Fruit fly (Drosophila melanogaster) whole organism, prepupa: ENCODE data around the gene mTerf3.
A peak's percentile ranks its signal among the peaks of the same experiment; 100 is the strongest.
"Not testable (repeated sequence)": the region's sequence is repeated elsewhere in the genome, so short reads cannot be mapped to it uniquely, and the experiment has no call there.

ENCODE experiments used
- CG10669 ChIP-seq: fragments of 200-800 bp; sonication (Bioruptor generic); optimal IDR thresholded peaks from 3 replicates; lab custom pipeline; 2018; ENCODE audit warnings: missing biosample characterization, mild to moderate bottlenecking, missing genetic modification characterization, moderate library complexity
- CG11762 ChIP-seq: fragments of 200-800 bp; sonication (Bioruptor generic); optimal IDR thresholded peaks from 3 replicates; lab custom pipeline; 2016; ENCODE audit warnings: missing biosample characterization, missing genetic modification characterization; ENCODE audit not compliant: insufficient read depth
- CG11902 ChIP-seq: fragments of 200-800 bp; sonication (Bioruptor generic); optimal IDR thresholded peaks from 3 replicates; lab custom pipeline; 2016; ENCODE audit warnings: missing biosample characterization, missing genetic modification characterization
- CG15336 ChIP-seq: fragments of 200-800 bp; sonication (Bioruptor generic); IDR thresholded peaks from 2 replicates; pipeline ENCODE4 v1.3.6; 2022; ENCODE audit warnings: missing biosample characterization, missing genetic modification characterization
- CG16779 ChIP-seq: fragments of 200-800 bp; sonication (Bioruptor generic); optimal IDR thresholded peaks from 3 replicates; lab custom pipeline; 2017; ENCODE audit warnings: missing biosample characterization, mild to moderate bottlenecking, missing genetic modification characterization
- CG6163 ChIP-seq: fragments of 200-800 bp; sonication (Bioruptor generic); IDR thresholded peaks from 3 replicates; pipeline ENCODE4 v1.3.6; 2022; ENCODE audit warnings: missing biosample characterization, missing genetic modification characterization
- CG6792 ChIP-seq: fragments of 200-800 bp; sonication (Bioruptor generic); optimal IDR thresholded peaks from 3 replicates; lab custom pipeline; 2016; ENCODE audit warnings: missing biosample characterization, missing genetic modification characterization
- CG6808 ChIP-seq: fragments of 200-800 bp; sonication (Bioruptor generic); optimal IDR thresholded peaks from 3 replicates; lab custom pipeline; 2017; ENCODE audit warnings: missing biosample characterization, missing genetic modification characterization, mild to moderate bottlenecking, moderate library complexity, missing genetic modification reagents
- CG7368 ChIP-seq: fragments of 200-800 bp; sonication (Bioruptor generic); optimal IDR thresholded peaks from 3 replicates; lab custom pipeline; 2016; ENCODE audit warnings: missing biosample characterization, missing genetic modification characterization
- CG8119 ChIP-seq: fragments of 200-800 bp; sonication (Bioruptor generic); IDR thresholded peaks from 3 replicates; pipeline ENCODE4 v1.3.6; 2022; ENCODE audit warnings: missing biosample characterization, missing genetic modification characterization
- CG8319 ChIP-seq: fragments of 200-800 bp; sonication (Bioruptor generic); optimal IDR thresholded peaks from 3 replicates; lab custom pipeline; 2016; ENCODE audit warnings: missing biosample characterization, missing genetic modification characterization
- CG9139 ChIP-seq: fragments of 200-800 bp; sonication (Bioruptor generic); optimal IDR thresholded peaks from 3 replicates; lab custom pipeline; 2017; ENCODE audit warnings: missing biosample characterization, mild to moderate bottlenecking, missing genetic modification characterization
- Eip78C ChIP-seq: fragments of 200-800 bp; sonication (Bioruptor generic); peaks from one replicate; lab custom pipeline; 2016; ENCODE audit warnings: missing biosample characterization, missing genetic modification characterization
- Ets21C ChIP-seq: fragments of 200-800 bp; sonication (Bioruptor generic); optimal IDR thresholded peaks from 3 replicates; lab custom pipeline; 2016; ENCODE audit warnings: missing biosample characterization, missing genetic modification characterization
- Ets96B ChIP-seq: fragments of 200-800 bp; optimal IDR thresholded peaks from 2 replicates; lab custom pipeline; 2019; ENCODE audit warnings: missing biosample characterization, mild to moderate bottlenecking, missing genetic modification characterization, moderate library complexity
- Hr38 ChIP-seq: sonication (Bioruptor generic); optimal IDR thresholded peaks from 2 replicates; lab custom pipeline; 2016; ENCODE audit warnings: missing biosample characterization, missing genetic modification characterization
- Hr39 ChIP-seq: fragments of 200-800 bp; sonication (Bioruptor generic); optimal IDR thresholded peaks from 2 replicates; lab custom pipeline; 2016; ENCODE audit warnings: missing biosample characterization, missing genetic modification characterization
- Hr4 ChIP-seq: fragments of 200-800 bp; sonication (Bioruptor generic); optimal IDR thresholded peaks from 3 replicates; lab custom pipeline; 2016; ENCODE audit warnings: missing biosample characterization, missing genetic modification characterization
- Lpt ChIP-seq: fragments of 200-800 bp; sonication (Bioruptor generic); optimal IDR thresholded peaks from 3 replicates; lab custom pipeline; 2016; ENCODE audit warnings: missing biosample characterization, missing genetic modification characterization
- Met ChIP-seq: fragments of 200-800 bp; sonication (Bioruptor generic); optimal IDR thresholded peaks from 3 replicates; lab custom pipeline; 2016; ENCODE audit warnings: missing biosample characterization, missing genetic modification characterization
- OdsH ChIP-seq: fragments of 200-800 bp; sonication (Bioruptor generic); optimal IDR thresholded peaks from 3 replicates; lab custom pipeline; 2016; ENCODE audit warnings: missing biosample characterization, missing genetic modification characterization
- Smox ChIP-seq: fragments of 200-800 bp; sonication (Bioruptor generic); optimal IDR thresholded peaks from 3 replicates; lab custom pipeline; 2016; ENCODE audit warnings: missing biosample characterization, missing genetic modification characterization
- Sox102F ChIP-seq: fragments of 200-800 bp; sonication (Bioruptor generic); optimal IDR thresholded peaks from 2 replicates; lab custom pipeline; 2016; ENCODE audit warnings: missing biosample characterization, mild to moderate bottlenecking, missing genetic modification characterization
- achi ChIP-seq: fragments of 200-800 bp; sonication (Bioruptor generic); optimal IDR thresholded peaks from 3 replicates; lab custom pipeline; 2016; ENCODE audit warnings: missing biosample characterization, missing genetic modification characterization
- acj6 ChIP-seq: fragments of 200-800 bp; sonication (Bioruptor generic); optimal IDR thresholded peaks from 3 replicates; lab custom pipeline; 2016; ENCODE audit warnings: missing biosample characterization, missing genetic modification characterization
- dac ChIP-seq: fragments of 200-800 bp; sonication (Bioruptor generic); optimal IDR thresholded peaks from 2 replicates; lab custom pipeline; 2017; ENCODE audit warnings: missing biosample characterization, mild to moderate bottlenecking, missing genetic modification characterization
- dsx ChIP-seq: fragments of 200-800 bp; optimal IDR thresholded peaks from 3 replicates; lab custom pipeline; 2019; ENCODE audit warnings: missing biosample characterization, mild to moderate bottlenecking, missing genetic modification characterization, moderate library complexity; ENCODE audit not compliant: poor library complexity, severe bottlenecking
- eg ChIP-seq: fragments of 200-800 bp; sonication (Bioruptor generic); IDR thresholded peaks from 3 replicates; pipeline ENCODE4 v1.3.6; 2022; ENCODE audit warnings: missing biosample characterization, missing genetic modification characterization
- esn ChIP-seq: fragments of 200-800 bp; sonication (Bioruptor generic); optimal IDR thresholded peaks from 2 replicates; lab custom pipeline; 2016; ENCODE audit warnings: missing biosample characterization, mild to moderate bottlenecking, missing genetic modification characterization, moderate library complexity
- fd59A ChIP-seq: fragments of 200-800 bp; sonication (Bioruptor generic); optimal IDR thresholded peaks from 2 replicates; lab custom pipeline; 2017; ENCODE audit warnings: missing biosample characterization, mild to moderate bottlenecking, missing genetic modification characterization, missing genetic modification reagents
- lz ChIP-seq: fragments of 200-800 bp; sonication (Bioruptor generic); optimal IDR thresholded peaks from 3 replicates; lab custom pipeline; 2016; ENCODE audit warnings: missing biosample characterization, missing genetic modification characterization
- pdm3 ChIP-seq: fragments of 200-800 bp; sonication (Bioruptor generic); optimal IDR thresholded peaks from 3 replicates; lab custom pipeline; 2016; ENCODE audit warnings: missing biosample characterization, missing genetic modification characterization
- svp ChIP-seq: fragments of 200-800 bp; sonication (Bioruptor generic); peaks from one replicate; lab custom pipeline; 2016; ENCODE audit warnings: missing biosample characterization, missing genetic modification characterization
- vri ChIP-seq: fragments of 200-800 bp; sonication (Bioruptor generic); optimal IDR thresholded peaks from 3 replicates; lab custom pipeline; 2016; ENCODE audit warnings: missing biosample characterization, mild to moderate bottlenecking, missing genetic modification characterization

The mTerf3 gene

DNA sequence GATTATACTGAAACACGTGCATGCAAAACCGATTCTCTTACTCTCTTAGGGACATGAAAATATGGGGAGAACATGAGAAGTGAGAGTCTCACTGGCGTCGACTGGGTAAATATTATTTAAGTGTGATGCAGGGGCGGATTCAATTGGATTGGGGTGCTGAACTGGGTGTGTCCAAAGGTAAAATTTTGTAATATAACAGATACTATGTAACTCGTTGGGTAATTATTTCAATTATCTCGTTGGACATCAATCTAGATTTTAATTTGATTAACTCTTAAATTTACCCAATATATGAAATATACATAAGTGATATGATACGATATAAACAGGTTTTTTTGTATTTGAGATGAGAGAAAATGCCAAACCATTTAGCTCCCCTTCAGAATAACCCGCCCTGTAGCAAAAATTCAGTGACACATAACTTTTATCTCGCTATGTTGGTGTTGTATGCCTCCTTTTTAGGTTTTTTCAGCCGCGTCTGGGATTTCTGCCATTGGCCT is 12.4 kb downstream of the mTerf3 start (continued):
- peak; percentile 94 for TF ChIP-seq esn (GFP tag; lab: Kevin White, UChicago)
- TF ChIP-seq dac (GFP tag; lab: Kevin White, UChicago): peak; percentile 70
- TF ChIP-seq CG6808 (GFP tag; lab: Kevin White, UChicago): peak; percentile 91
- peak; percentile 91; the same call in 2 of the 3 replicates for TF ChIP-seq eg
- peak; percentile 89 for TF ChIP-seq acj6 (GFP tag; lab: Kevin White, UChicago)
- peak; percentile 92 for TF ChIP-seq Hr39 (GFP tag; lab: Kevin White, UChicago)
- peak; percentile 91 for TF ChIP-seq lz (GFP tag; lab: Kevin White, UChicago)
- peak; percentile 81 for TF ChIP-seq CG16779 (tag; lab: Kevin White, UChicago)
- TF ChIP-seq CG6163 (GFP tag; lab: Robert Waterston, UW): no peak; the same call in none of the 3 replicates
- peak; percentile 82 for TF ChIP-seq Ets96B (tag; lab: Kevin White, UChicago)
- TF ChIP-seq svp: peak; percentile 97
- TF ChIP-seq achi (GFP tag; lab: Kevin White, UChicago): peak; percentile 91
- TF ChIP-seq Met: peak; percentile 95
- TF ChIP-seq Sox102F (GFP tag; lab: Kevin White, UChicago): peak; percentile 93
- TF ChIP-seq Smox: peak; percentile 90
- peak; percentile 92 for TF ChIP-seq vri
- TF ChIP-seq pdm3 (GFP tag; lab: Kevin White, UChicago): peak; percentile 93
- TF ChIP-seq fd59A (GFP tag; lab: Kevin White, UChicago): peak; percentile 84
- peak; percentile 88 for TF ChIP-seq CG7368 (GFP tag; lab: Kevin White, UChicago)

DNA sequence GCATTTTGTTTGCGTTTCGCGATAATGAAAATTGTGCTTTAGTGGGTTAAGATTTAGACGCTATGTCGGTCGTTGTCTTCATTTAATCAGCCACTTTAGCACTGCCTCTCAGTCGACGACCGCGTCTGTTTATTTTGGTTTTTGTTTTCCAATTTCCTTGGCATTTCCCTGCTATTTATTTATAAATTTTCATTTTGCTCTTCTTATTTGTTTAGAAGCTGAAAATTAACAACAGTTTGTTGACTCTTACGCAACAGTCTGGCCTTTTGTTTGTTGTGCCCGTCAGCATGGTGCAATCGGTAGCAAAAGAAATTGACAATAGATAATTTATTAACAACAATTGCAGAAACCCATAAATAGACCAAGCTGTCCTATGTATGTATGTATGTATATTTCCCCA is 13.0 kb downstream of the mTerf3 start:
- peak; percentile 70 for TF ChIP-seq Eip78C (GFP tag; lab: Kevin White, UChicago)
- TF ChIP-seq Ets21C: no peak
- 0 out of 2 replicates have a peak, but pooled peaks have one; percentile 18 for TF ChIP-seq CG15336 (GFP tag; lab: Robert Waterston, UW)

DNA sequence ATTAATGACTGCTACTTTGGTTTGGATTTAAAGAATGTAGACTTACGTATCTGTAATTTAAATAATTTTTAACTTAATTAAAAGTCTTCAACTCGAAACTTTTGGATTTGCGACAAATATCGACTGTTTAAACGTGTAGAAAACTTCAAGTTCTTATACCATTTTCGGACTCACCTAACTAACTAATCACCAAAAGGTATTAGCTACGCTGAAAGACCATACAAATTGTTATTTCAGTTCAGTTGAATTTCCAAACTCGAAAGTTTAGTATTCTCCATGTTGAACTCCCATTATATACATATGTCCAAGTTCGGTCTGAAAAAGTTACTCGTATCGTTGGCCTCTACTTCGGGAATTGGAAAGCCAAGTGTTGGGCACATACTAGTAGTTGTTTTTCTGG is 14.8 kb downstream of the mTerf3 start, which contains the start of gene CG5078:
Gene CG5078, plus strand, starts transcription at position 301 of the 400 bp plus-strand sequence.
- TF ChIP-seq eg (no peak), CG11902 (GFP tag; lab: Kevin White, UChicago) (no peak), CG7368 (GFP tag; lab: Kevin White, UChicago) (no peak), CG11762 (no peak), Smox (no peak)

DNA sequence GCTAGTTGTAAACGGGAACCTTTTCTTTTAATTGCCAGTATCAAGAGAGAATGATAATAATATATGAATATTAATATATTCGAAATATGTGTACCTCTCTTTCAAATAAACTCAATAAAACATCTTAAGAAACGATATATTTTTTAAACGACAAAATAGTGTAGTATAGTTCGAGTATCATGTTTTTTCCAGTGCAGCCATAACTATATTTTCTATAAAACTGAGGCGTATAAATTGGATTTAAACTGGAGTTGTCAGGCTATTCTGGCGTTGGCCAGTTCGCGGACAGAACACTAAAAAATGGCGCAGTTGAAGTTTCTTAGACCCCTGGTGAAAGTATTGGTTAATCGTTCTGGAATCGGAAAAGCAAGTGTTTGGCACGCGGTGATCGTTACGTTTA is 16.7 kb downstream of the mTerf3 start, which contains the start of gene CG17637:
Gene CG17637, plus strand, starts transcription at position 301 of the 400 bp plus-strand sequence.
- TF ChIP-seq CG10669 (GFP tag; lab: Kevin White, UChicago); Lpt (GFP tag; lab: Kevin White, UChicago); CG8119: not testable (repeated sequence)

DNA sequence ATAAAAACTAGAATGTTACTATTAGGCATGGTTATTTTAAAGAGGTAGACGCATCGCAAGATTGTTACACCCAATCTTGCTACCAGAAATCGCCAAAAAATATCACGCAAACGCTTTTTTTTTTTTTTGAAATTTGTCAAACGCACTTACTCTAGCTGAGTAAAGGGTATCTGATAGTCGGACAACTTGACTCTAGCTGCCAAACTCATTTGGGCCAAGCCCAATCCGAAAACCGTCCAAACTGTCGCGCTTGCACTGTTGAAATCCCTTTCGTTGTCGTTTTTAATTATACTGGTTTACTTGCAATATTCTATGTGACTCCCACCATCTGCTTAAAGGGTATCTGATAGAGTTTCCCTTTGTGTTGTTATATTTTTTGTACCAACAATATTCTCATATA is 17.3 kb downstream of the mTerf3 start:
- no peak for TF ChIP-seq Hr4 (GFP tag; lab: Kevin White, UChicago)
- TF ChIP-seq esn (GFP tag; lab: Kevin White, UChicago): no peak
- no peak for TF ChIP-seq CG6792 (GFP tag; lab: Kevin White, UChicago)
- TF ChIP-seq dsx: no peak
- TF ChIP-seq Hr38 (GFP tag; lab: Kevin White, UChicago): no peak

DNA sequence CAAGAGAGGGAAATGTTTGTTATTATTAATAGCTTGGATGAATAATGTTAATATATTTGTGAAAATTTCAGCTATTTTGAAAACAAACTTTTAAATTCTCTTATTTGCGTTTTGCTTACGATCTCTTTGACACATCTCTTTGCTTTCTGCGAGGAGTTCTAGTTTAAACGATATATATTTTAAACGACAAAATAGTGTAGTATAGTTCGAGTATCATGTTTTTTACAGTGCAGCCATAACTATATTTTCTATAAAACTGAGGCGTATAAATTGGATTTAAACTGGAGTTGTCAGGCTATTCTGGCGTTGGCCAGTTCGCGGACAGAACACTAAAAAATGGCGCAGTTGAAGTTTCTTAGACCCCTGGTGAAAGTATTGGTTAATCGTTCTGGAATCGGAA is 21.0 kb downstream of the mTerf3 start, which contains the start of gene CG18281:
Gene CG18281, plus strand, starts transcription at position 301 of the 400 bp plus-strand sequence.
- not testable (repeated sequence) for TF ChIP-seq CG9139 (GFP tag; lab: Kevin White, UChicago); CG8319; OdsH (GFP tag; lab: Kevin White, UChicago)
